Worm (Caenorhabditis elegans) whole organism, L2 larva: ENCODE measurements around the gene T24E12.12.
"Not testable (repeated sequence)": the region's sequence is repeated elsewhere in the genome, so short reads cannot be mapped to it uniquely, and the experiment has no call there.

Experiments
- C34F6.9 ChIP-seq: fragments of 150-350 bp; optimal IDR thresholded peaks from 2 replicates; lab custom pipeline; 2014; ENCODE audit warnings: missing biosample characterization, missing genetic modification characterization
- R02D3.7 ChIP-seq: fragments of 150-350 bp; optimal IDR thresholded peaks from 2 replicates; lab custom pipeline; 2014; ENCODE audit warnings: missing biosample characterization, missing genetic modification characterization
- Y55F3AM.14 ChIP-seq: fragments of 200-800 bp; sonication (Bioruptor generic); optimal IDR thresholded peaks from 2 replicates; lab custom pipeline; 2018; ENCODE audit warnings: mild to moderate bottlenecking, missing genetic modification characterization, missing compliant biosample characterization
- ZK546.5 ChIP-seq: sonication (generic microtip); optimal IDR thresholded peaks from 2 replicates; lab custom pipeline; 2017; ENCODE audit warnings: missing biosample characterization, missing genetic modification characterization
- alr-1 ChIP-seq: fragments of 150-350 bp; optimal IDR thresholded peaks from 2 replicates; lab custom pipeline; 2014; ENCODE audit warnings: missing biosample characterization, missing genetic modification characterization
- blmp-1 ChIP-seq: sonication (generic microtip); optimal IDR thresholded peaks from 2 replicates; lab custom pipeline; 2017; ENCODE audit warnings: missing genetic modification characterization, mild to moderate bottlenecking, missing compliant biosample characterization, antibody characterized with exemption, moderate library complexity; ENCODE audit not compliant: insufficient read depth
- ceh-82 ChIP-seq: fragments of 150-350 bp; optimal IDR thresholded peaks from 2 replicates; lab custom pipeline; 2014; ENCODE audit warnings: missing biosample characterization, missing genetic modification characterization
- dmd-4 ChIP-seq: sonication (generic microtip); optimal IDR thresholded peaks from 2 replicates; lab custom pipeline; 2017; ENCODE audit warnings: missing biosample characterization, missing genetic modification characterization
- egl-27 ChIP-seq: sonication (generic microtip); optimal IDR thresholded peaks from 3 replicates; lab custom pipeline; 2017; ENCODE audit warnings: missing biosample characterization, missing genetic modification reagents, missing genetic modification characterization
- elt-1 ChIP-seq: fragments of 150-350 bp; optimal IDR thresholded peaks from 2 replicates; lab custom pipeline; 2014; ENCODE audit warnings: missing biosample characterization, missing genetic modification characterization
- fos-1 ChIP-seq: fragments of 150-350 bp; optimal IDR thresholded peaks from 2 replicates; lab custom pipeline; 2014; ENCODE audit warnings: missing biosample characterization, missing genetic modification characterization
- gmeb-1 ChIP-seq: fragments of 150-350 bp; optimal IDR thresholded peaks from 2 replicates; lab custom pipeline; 2014; ENCODE audit warnings: missing biosample characterization, missing genetic modification characterization
- lin-11 ChIP-seq: fragments of 150-350 bp; sonication (generic microtip); optimal IDR thresholded peaks from 2 replicates; lab custom pipeline; 2014; ENCODE audit warnings: missing biosample characterization, missing genetic modification characterization, inconsistent platforms, mixed read lengths
- lin-39 ChIP-seq: fragments of 150-350 bp; optimal IDR thresholded peaks from 2 replicates; lab custom pipeline; 2014; ENCODE audit warnings: missing biosample characterization, missing genetic modification reagents, missing genetic modification characterization
- lsy-2 ChIP-seq, 2 experiments: fragments of 150-350 bp in 1 of 2; sonication (generic microtip) in 1 of 2; optimal IDR thresholded peaks; 2 replicates each; lab custom pipeline; 2014 to 2017; ENCODE audit warnings: missing biosample characterization in 2 of 2, missing genetic modification characterization in 2 of 2
- mbf-1 ChIP-seq: sonication (generic microtip); optimal IDR thresholded peaks from 2 replicates; lab custom pipeline; 2017; ENCODE audit warnings: missing biosample characterization, missing genetic modification characterization
- mdl-1 ChIP-seq, 2 experiments: fragments of 150-350 bp in 1 of 2; sonication (generic microtip) in 1 of 2; optimal IDR thresholded peaks; 2 replicates each; lab custom pipeline; 2017; ENCODE audit warnings: missing biosample characterization in 2 of 2, missing genetic modification characterization in 2 of 2
- nhr-10 ChIP-seq: sonication (generic microtip); optimal IDR thresholded peaks from 2 replicates; lab custom pipeline; 2017; ENCODE audit warnings: missing biosample characterization, missing genetic modification characterization
- nhr-11 ChIP-seq: fragments of 150-350 bp; optimal IDR thresholded peaks from 2 replicates; lab custom pipeline; 2014; ENCODE audit warnings: missing biosample characterization, missing genetic modification characterization
- nhr-129 ChIP-seq: fragments of 150-350 bp; optimal IDR thresholded peaks from 2 replicates; lab custom pipeline; 2014; ENCODE audit warnings: missing biosample characterization, missing genetic modification characterization
- nhr-21 ChIP-seq: fragments of 150-350 bp; optimal IDR thresholded peaks from 2 replicates; lab custom pipeline; 2014; ENCODE audit warnings: missing biosample characterization, missing genetic modification characterization
- nhr-23 ChIP-seq: fragments of 150-350 bp; optimal IDR thresholded peaks from 2 replicates; lab custom pipeline; 2014; ENCODE audit warnings: missing biosample characterization, missing genetic modification reagents, missing genetic modification characterization
- nhr-237 ChIP-seq: fragments of 150-350 bp; optimal IDR thresholded peaks from 2 replicates; lab custom pipeline; 2014; ENCODE audit warnings: missing biosample characterization, missing genetic modification characterization
- nhr-25 ChIP-seq: fragments of 150-350 bp; sonication (generic microtip); optimal IDR thresholded peaks from 3 replicates; lab custom pipeline; 2014; ENCODE audit warnings: missing biosample characterization, missing genetic modification characterization
- nhr-77 ChIP-seq: fragments of 150-350 bp; optimal IDR thresholded peaks from 2 replicates; lab custom pipeline; 2014; ENCODE audit warnings: missing biosample characterization, missing genetic modification characterization
- sem-4 ChIP-seq: fragments of 150-350 bp; optimal IDR thresholded peaks from 2 replicates; lab custom pipeline; 2014; ENCODE audit warnings: missing biosample characterization, missing genetic modification reagents, missing genetic modification characterization
- skn-1 ChIP-seq: sonication (generic microtip); optimal IDR thresholded peaks from 2 replicates; lab custom pipeline; 2017; ENCODE audit warnings: missing biosample characterization, missing genetic modification characterization
- sma-3 ChIP-seq: sonication (generic microtip); optimal IDR thresholded peaks from 2 replicates; lab custom pipeline; 2016; ENCODE audit warnings: missing genetic modification reagents, missing genetic modification characterization, missing compliant biosample characterization
- sma-9 ChIP-seq, 2 experiments: fragments of 150-350 bp in 1 of 2; sonication (generic microtip) in 1 of 2; optimal IDR thresholded peaks; 2 replicates each; lab custom pipeline; 2014 to 2016; ENCODE audit warnings: missing genetic modification characterization in 2 of 2, mild to moderate bottlenecking in 1 of 2, missing biosample characterization in 1 of 2, missing compliant biosample characterization in 1 of 2, missing genetic modification reagents in 1 of 2, moderate library complexity in 1 of 2
- snpc-4 ChIP-seq: fragments of 150-350 bp; optimal IDR thresholded peaks from 2 replicates; lab custom pipeline; 2014; ENCODE audit warnings: missing biosample characterization, missing genetic modification characterization
- unc-39 ChIP-seq: fragments of 150-350 bp; optimal IDR thresholded peaks from 2 replicates; lab custom pipeline; 2014; ENCODE audit warnings: missing biosample characterization, missing genetic modification characterization
- unc-55 ChIP-seq: fragments of 150-350 bp; sonication (generic microtip); optimal IDR thresholded peaks from 3 replicates; lab custom pipeline; 2014; ENCODE audit warnings: missing biosample characterization, missing genetic modification reagents, missing genetic modification characterization
- zag-1 ChIP-seq: fragments of 150-350 bp; optimal IDR thresholded peaks from 2 replicates; lab custom pipeline; 2014; ENCODE audit warnings: missing biosample characterization, missing genetic modification characterization
- ztf-1 ChIP-seq: fragments of 200-800 bp; sonication (Bioruptor generic); conservative IDR thresholded peaks from 2 replicates; pipeline ENCODE4 v1.3.6; 2022; ENCODE audit warnings: missing genetic modification characterization, missing compliant biosample characterization
- ztf-11 ChIP-seq: sonication (generic microtip); optimal IDR thresholded peaks from 2 replicates; lab custom pipeline; 2017; ENCODE audit warnings: missing biosample characterization, missing genetic modification characterization

Gene T24E12.12

ce11 chrII:3752184-3752583 lies 6.9 kb upstream of the T24E12.12 start, which contains the start of gene sdz-11:
TSS of gene sdz-11 (minus strand) at chrII:3752284.
- TF ChIP-seq ztf-1 (GFP tag; lab: Robert Waterston, UW) (no peak), ZK546.5 (no peak), alr-1 (no peak), C34F6.9 (tag; lab: Kevin White, UChicago) (no peak), nhr-25 (tag; lab: Kevin White, UChicago) (no peak), nhr-23 (tag; lab: Kevin White, UChicago) (no peak), elt-1 (tag; lab: Kevin White, UChicago) (no peak), blmp-1 (tag; lab: Kevin White, UChicago) (no peak), lin-39 (no peak), nhr-237 (tag; lab: Kevin White, UChicago) (no peak), sma-9 (GFP tag; optimal IDR thresholded peaks at IDR 0.05; lab: Kevin White, UChicago) (no peak), sma-9 (tag; optimal IDR thresholded peaks at IDR 0.05; lab: Kevin White, UChicago) (no peak), unc-39 (no peak), egl-27 (no peak), fos-1 (no peak), snpc-4 (tag; lab: Kevin White, UChicago) (no peak), gmeb-1 (tag; lab: Kevin White, UChicago) (no peak)

- TF ChIP-seq Y55F3AM.14 (GFP tag; lab: Kevin White, UChicago), result no peak
- no peak for TF ChIP-seq ceh-82 (tag; lab: Kevin White, UChicago)
- no peak for TF ChIP-seq sma-9 (GFP tag; optimal IDR thresholded peaks at IDR 0.05; lab: Kevin White, UChicago)
- TF ChIP-seq sma-9 (tag; optimal IDR thresholded peaks at IDR 0.05; lab: Kevin White, UChicago), result no peak
- no peak for TF ChIP-seq nhr-23 (tag; lab: Kevin White, UChicago)
These were observed 5.5 kb upstream of the T24E12.12 start, which contains the start of gene rcd-1 for ce11 chrII:3753598-3753997. TSS of gene rcd-1 (plus strand) at chrII:3753898.

- TF ChIP-seq nhr-237 (tag; lab: Kevin White, UChicago) (no peak), mbf-1 (tag; lab: Kevin White, UChicago) (no peak), skn-1 (tag; lab: Kevin White, UChicago) (no peak), nhr-129 (tag; lab: Kevin White, UChicago) (no peak), nhr-21 (tag; lab: Kevin White, UChicago) (no peak)
These were observed 1.6 kb upstream of the T24E12.12 start, which contains the start of gene srx-111 for ce11 chrII:3757499-3757898. TSS of gene srx-111 (plus strand) at chrII:3757799.

- not testable (repeated sequence) for TF ChIP-seq ztf-1 (GFP tag; lab: Robert Waterston, UW); unc-39; nhr-10 (tag; lab: Kevin White, UChicago)
These were observed 2.5 kb downstream of the T24E12.12 start, which contains the start of gene T24E12.6 for ce11 chrII:3761599-3761998. TSS of gene T24E12.6 (minus strand) at chrII:3761699.

ce11 chrII:3764486-3764885 lies 5.4 kb downstream of the T24E12.12 start, which contains the start of gene srx-112:
TSS of gene srx-112 (minus strand) at chrII:3764586.
- no peak for TF ChIP-seq nhr-25 (tag; lab: Kevin White, UChicago)
- TF ChIP-seq unc-55, result no peak
- TF ChIP-seq ztf-11 (tag; lab: Kevin White, UChicago), result no peak
- TF ChIP-seq nhr-10 (tag; lab: Kevin White, UChicago), result no peak
- TF ChIP-seq dmd-4 (tag; lab: Kevin White, UChicago), result no peak
- no peak for TF ChIP-seq lsy-2 (tag; optimal IDR thresholded peaks at IDR 0.05; lab: Kevin White, UChicago)
- TF ChIP-seq snpc-4 (tag; lab: Kevin White, UChicago), result no peak
- no peak for TF ChIP-seq nhr-11
- no peak for TF ChIP-seq nhr-77 (tag; lab: Kevin White, UChicago)
- TF ChIP-seq mdl-1 (tag; optimal IDR thresholded peaks at IDR 0.05; lab: Kevin White, UChicago), result no peak
- no peak for TF ChIP-seq lin-39

ce11 chrII:3771640-3772039 lies 12.6 kb downstream of the T24E12.12 start:
- TF ChIP-seq sma-3 (no peak), nhr-77 (tag; lab: Kevin White, UChicago) (no peak), lin-11 (no peak), unc-39 (no peak), nhr-10 (tag; lab: Kevin White, UChicago) (no peak), lin-39 (no peak), R02D3.7 (no peak), ceh-82 (tag; lab: Kevin White, UChicago) (no peak), zag-1 (no peak), mdl-1 (tag; optimal IDR thresholded peaks at IDR 0.05; lab: Kevin White, UChicago) (no peak), sem-4 (tag; lab: Kevin White, UChicago) (no peak)
